Worm (Caenorhabditis elegans) whole organism, late embryonic: ENCODE results near the gene tbx-40.

Source experiments
- F13H6.1 ChIP-seq: sonication (generic microtip); optimal IDR thresholded peaks from 2 replicates; lab custom pipeline; 2016; ENCODE audit warnings: missing genetic modification characterization, missing compliant biosample characterization
- ama-1 ChIP-seq: fragments of 150-350 bp; optimal IDR thresholded peaks from 2 replicates; lab custom pipeline; 2014
- ceh-18 ChIP-seq: sonication (generic microtip); optimal IDR thresholded peaks from 2 replicates; lab custom pipeline; 2016; ENCODE audit warnings: missing genetic modification characterization, missing compliant biosample characterization
- ceh-22 ChIP-seq: sonication (generic microtip); optimal IDR thresholded peaks from 2 replicates; lab custom pipeline; 2017; ENCODE audit warnings: missing biosample characterization, missing genetic modification characterization
- ceh-48 ChIP-seq: sonication (generic microtip); optimal IDR thresholded peaks from 2 replicates; lab custom pipeline; 2016; ENCODE audit warnings: missing genetic modification characterization, inconsistent platforms, missing compliant biosample characterization
- elt-2 ChIP-seq: sonication (generic microtip); optimal IDR thresholded peaks from 2 replicates; lab custom pipeline; 2016; ENCODE audit warnings: missing genetic modification reagents, missing genetic modification characterization, missing compliant biosample characterization
- eyg-1 ChIP-seq: sonication (generic microtip); optimal IDR thresholded peaks from 2 replicates; lab custom pipeline; 2016; ENCODE audit warnings: missing genotype, missing genetic modification characterization, missing compliant biosample characterization
- fkh-6 ChIP-seq: sonication (generic microtip); optimal IDR thresholded peaks from 2 replicates; lab custom pipeline; 2016; ENCODE audit warnings: missing genetic modification characterization, missing compliant biosample characterization
- hlh-15 ChIP-seq: sonication (generic microtip); optimal IDR thresholded peaks from 2 replicates; lab custom pipeline; 2016; ENCODE audit warnings: missing genetic modification characterization, missing compliant biosample characterization
- lim-6 ChIP-seq: sonication (generic microtip); optimal IDR thresholded peaks from 2 replicates; lab custom pipeline; 2016; ENCODE audit warnings: missing genetic modification characterization, missing compliant biosample characterization
- mec-3 ChIP-seq: sonication (generic microtip); optimal IDR thresholded peaks from 2 replicates; lab custom pipeline; 2016; ENCODE audit warnings: borderline replicate concordance, missing genetic modification characterization, missing compliant biosample characterization
- npax-4 ChIP-seq: sonication (generic microtip); optimal IDR thresholded peaks from 2 replicates; lab custom pipeline; 2016; ENCODE audit warnings: missing genetic modification characterization, missing compliant biosample characterization
- pat-9 ChIP-seq: fragments of 200-800 bp; sonication (Bioruptor generic); optimal IDR thresholded peaks from 2 replicates; lab custom pipeline; 2018; ENCODE audit warnings: mild to moderate bottlenecking, missing genetic modification characterization, moderate library complexity, missing compliant biosample characterization
- pha-2 ChIP-seq: sonication (generic microtip); optimal IDR thresholded peaks from 2 replicates; lab custom pipeline; 2017; ENCODE audit warnings: mild to moderate bottlenecking, missing genetic modification characterization, missing compliant biosample characterization
- ref-2 ChIP-seq: sonication (generic microtip); optimal IDR thresholded peaks from 2 replicates; lab custom pipeline; 2016; ENCODE audit warnings: missing genetic modification characterization, missing compliant biosample characterization
- rnt-1 ChIP-seq: sonication (generic microtip); optimal IDR thresholded peaks from 2 replicates; lab custom pipeline; 2016; ENCODE audit warnings: missing genetic modification characterization, missing compliant biosample characterization
- sdc-2 ChIP-seq: sonication (generic microtip); optimal IDR thresholded peaks from 2 replicates; lab custom pipeline; 2016; ENCODE audit warnings: missing genotype, missing genetic modification characterization, missing compliant biosample characterization
- tbx-7 ChIP-seq: sonication (generic microtip); optimal IDR thresholded peaks from 2 replicates; lab custom pipeline; 2016; ENCODE audit warnings: missing genotype, missing genetic modification characterization, missing compliant biosample characterization
- unc-86 ChIP-seq: sonication (generic microtip); optimal IDR thresholded peaks from 2 replicates; lab custom pipeline; 2016; ENCODE audit warnings: missing genetic modification characterization, missing compliant biosample characterization
- zip-5 ChIP-seq: sonication (generic microtip); optimal IDR thresholded peaks from 2 replicates; lab custom pipeline; 2016; ENCODE audit warnings: missing genetic modification characterization, missing compliant biosample characterization

tbx-40 gene

DNA sequence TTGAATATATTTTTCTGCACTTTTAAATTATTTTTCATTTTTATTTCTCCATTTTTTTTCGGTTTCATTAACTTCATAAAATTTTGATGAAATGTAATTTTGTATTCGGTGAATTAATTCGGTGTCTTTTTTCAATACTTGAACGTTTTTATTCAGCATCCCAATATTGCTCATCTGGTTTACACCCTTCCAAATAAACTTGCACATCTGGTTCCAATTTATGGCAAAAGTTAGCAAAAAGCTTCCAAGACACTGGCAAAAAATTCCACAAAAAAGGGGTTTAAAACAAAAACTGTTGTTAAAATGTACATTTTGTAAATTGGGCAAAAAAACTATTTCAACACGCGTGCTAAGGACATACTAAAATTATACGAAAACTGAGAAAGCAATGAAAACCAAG lies 47.8 kb downstream of the tbx-40 start:
- TF ChIP-seq F13H6.1 (tag; lab: Kevin White, UChicago): no peak
- TF ChIP-seq ceh-18: no peak
- TF ChIP-seq ceh-22 (tag; lab: Kevin White, UChicago): no peak
- no peak for TF ChIP-seq pha-2 (tag; lab: Kevin White, UChicago)
- no peak for TF ChIP-seq hlh-15 (tag; lab: Kevin White, UChicago)
- no peak for TF ChIP-seq ama-1
- TF ChIP-seq fkh-6 (tag; lab: Kevin White, UChicago): no peak
- TF ChIP-seq eyg-1 (tag; lab: Kevin White, UChicago): no peak
- TF ChIP-seq mec-3: no peak
- no peak for TF ChIP-seq ceh-48
- no peak for TF ChIP-seq unc-86 (tag; lab: Kevin White, UChicago)
- no peak for TF ChIP-seq lim-6
- no peak for TF ChIP-seq elt-2
- no peak for TF ChIP-seq ref-2
- no peak for TF ChIP-seq zip-5 (tag; lab: Kevin White, UChicago)
- no peak for TF ChIP-seq npax-4 (tag; lab: Kevin White, UChicago)
- no peak for TF ChIP-seq sdc-2 (tag; lab: Kevin White, UChicago)
- no peak for TF ChIP-seq pat-9 (tag; lab: Kevin White, UChicago)
- TF ChIP-seq tbx-7 (tag; lab: Kevin White, UChicago): no peak
- TF ChIP-seq rnt-1 (tag; lab: Kevin White, UChicago): no peak
